Fruit fly (Drosophila melanogaster): Measurements from ENCODE around the gene CG43155.

Gene CG43155

dm6 chrX:11468304-11468703 lies 8.7 kb downstream of the CG43155 start (continued):
- TF ChIP-seq pfk (GFP tag; optimal IDR thresholded peaks at IDR 0.05) (no peak), Doc2 (GFP tag; IDR thresholded peaks at IDR 0.05) (no peak), crol (GFP tag; IDR thresholded peaks at IDR 0.05) (peak; percentile 66), CG14050 (GFP tag; IDR thresholded peaks at IDR 0.05) (0 out of 3 replicates have a peak, but pooled peaks have one; percentile 10), CG17359 (tag; optimal IDR thresholded peaks at IDR 0.05) (peak; percentile 3), CG11093 (GFP tag; IDR thresholded peaks at IDR 0.05) (no peak; the same call in 2 of the 3 replicates), Max (GFP tag; optimal IDR thresholded peaks at IDR 0.05) (no peak), Sox102F (GFP tag; optimal IDR thresholded peaks at IDR 0.05) (peak; percentile 12), CG15696 (tag; optimal IDR thresholded peaks at IDR 0.05) (no peak), croc (GFP tag; conservative IDR thresholded peaks at IDR 0.05) (no peak), sim (GFP tag; IDR thresholded peaks at IDR 0.05) (no peak), Sox100B (GFP tag; optimal IDR thresholded peaks at IDR 0.05) (peak; percentile 4), CG16863 (GFP tag; optimal IDR thresholded peaks at IDR 0.05) (no peak), az2 (GFP tag; optimal IDR thresholded peaks at IDR 0.05) (no peak), org-1 (GFP tag; optimal IDR thresholded peaks at IDR 0.05) (no peak), Ptx1 (GFP tag; IDR thresholded peaks at IDR 0.05) (peak; percentile 60), E2f2 (GFP tag; IDR thresholded peaks at IDR 0.05) (peak; percentile 23; the same call in 1 of the 2 replicates), CG15514 (GFP tag; optimal IDR thresholded peaks at IDR 0.05) (peak; percentile 15), TFAM (GFP tag; optimal IDR thresholded peaks at IDR 0.05) (no peak), MBD-R2 (GFP tag; IDR thresholded peaks at IDR 0.05) (no peak), CG17612 (GFP tag; IDR thresholded peaks at IDR 0.05) (no peak), CG17361 (GFP tag; IDR thresholded peaks at IDR 0.05) (0 out of 3 replicates have a peak, but pooled peaks have one; percentile 16), CG10462 (GFP tag; optimal IDR thresholded peaks at IDR 0.05) (no peak), ap (GFP tag; IDR thresholded peaks at IDR 0.05) (no peak), Dbx (GFP tag; IDR thresholded peaks at IDR 0.05) (no peak), yki (optimal IDR thresholded peaks at IDR 0.05) (no peak), CG14014 (GFP tag; IDR thresholded peaks at IDR 0.05) (peak; percentile 48; the same call in 1 of the 2 replicates), CG32532 (GFP tag; IDR thresholded peaks at IDR 0.05) (peak; percentile 34; the same call in 1 of the 2 replicates), Scr (GFP tag; IDR thresholded peaks at IDR 0.05; ENCODE audit: partially characterized antibody) (peak; percentile 49), CG10147 (GFP tag; optimal IDR thresholded peaks at IDR 0.05) (no peak), Rfx (GFP tag; IDR thresholded peaks at IDR 0.05) (peak; percentile 58), tgo (GFP tag; IDR thresholded peaks at IDR 0.05) (peak; percentile 41; the same call in 2 of the 3 replicates), CG31224 (GFP tag; IDR thresholded peaks at IDR 0.05) (0 out of 2 replicates have a peak, but pooled peaks have one; percentile 42), rib (GFP tag; IDR thresholded peaks at IDR 0.05) (0 out of 2 replicates have a peak, but pooled peaks have one; percentile 24), Taf1 (GFP tag; IDR thresholded peaks at IDR 0.05) (no peak), nerfin-1 (tag; optimal IDR thresholded peaks at IDR 0.05) (no peak), Dll (GFP tag; IDR thresholded peaks at IDR 0.05; ENCODE audit: partially characterized antibody) (peak; percentile 55; the same call in 2 of the 4 replicates), sima (GFP tag; optimal IDR thresholded peaks at IDR 0.05) (no peak), CG11247 (GFP tag; IDR thresholded peaks at IDR 0.05) (0 out of 2 replicates have a peak, but pooled peaks have one; percentile 34), cas (GFP tag; IDR thresholded peaks at IDR 0.05) (peak; percentile 20; the same call in 1 of the 2 replicates), CG10959 (GFP tag; IDR thresholded peaks at IDR 0.05) (no peak), Hr51 (GFP tag; optimal IDR thresholded peaks at IDR 0.05) (peak in 1 of 2 experiments; percentile 3), HmgD (GFP tag; optimal IDR thresholded peaks at IDR 0.05) (no peak), CG18011 (GFP tag; optimal IDR thresholded peaks at IDR 0.05) (no peak), Nf-YA (GFP tag; IDR thresholded peaks at IDR 0.05) (0 out of 2 replicates have a peak, but pooled peaks have one; percentile 24), lmd (GFP tag; IDR thresholded peaks at IDR 0.05) (peak; percentile 37), grau (tag; optimal IDR thresholded peaks at IDR 0.05) (peak; percentile 8), hbn (GFP tag; IDR thresholded peaks at IDR 0.05; ENCODE audit: partially characterized antibody) (0 out of 2 replicates have a peak, but pooled peaks have one; percentile 23), p53 (GFP tag; optimal IDR thresholded peaks at IDR 0.05) (no peak), chif (GFP tag; optimal IDR thresholded peaks at IDR 0.05) (no peak), CG32772 (GFP tag; IDR thresholded peaks at IDR 0.05) (peak; percentile 55)
